Fruit fly (Drosophila melanogaster) whole organism, embryonic: ENCODE data around the gene CG3632.

ENCODE experiments used
- CG12299 ChIP-seq: fragments of 200-800 bp; sonication (Bioruptor generic); optimal IDR thresholded peaks from 2 replicates; lab custom pipeline; 2018; ENCODE audit warnings: missing biosample characterization, mild to moderate bottlenecking, missing genetic modification characterization
- CG12744 ChIP-seq: fragments of 200-800 bp; sonication (Bioruptor generic); optimal IDR thresholded peaks from 2 replicates; lab custom pipeline; 2016; ENCODE audit warnings: missing biosample characterization, missing genetic modification characterization
- CG12769 ChIP-seq: fragments of 200-800 bp; sonication (Bioruptor generic); optimal IDR thresholded peaks from 2 replicates; lab custom pipeline; 2019; ENCODE audit warnings: missing biosample characterization, mild to moderate bottlenecking, missing genetic modification characterization, moderate library complexity
- CG12942 ChIP-seq: fragments of 200-800 bp; sonication (Bioruptor generic); optimal IDR thresholded peaks from 3 replicates; lab custom pipeline; 2016; ENCODE audit warnings: missing biosample characterization, missing genetic modification characterization
- CG14860 ChIP-seq: fragments of 200-800 bp; sonication (Bioruptor generic); IDR thresholded peaks from 3 replicates; pipeline ENCODE4 v1.3.6; 2022; ENCODE audit warnings: missing biosample characterization, missing genetic modification characterization; ENCODE audit not compliant: partially characterized antibody
- CG14965 ChIP-seq: fragments of 200-800 bp; sonication (Bioruptor generic); optimal IDR thresholded peaks from 2 replicates; lab custom pipeline; 2016; ENCODE audit warnings: missing biosample characterization, missing genetic modification characterization, borderline replicate concordance
- CG15514 ChIP-seq: fragments of 200-800 bp; sonication (Bioruptor generic); optimal IDR thresholded peaks from 3 replicates; lab custom pipeline; 2017; ENCODE audit warnings: missing biosample characterization, missing genetic modification characterization, mild to moderate bottlenecking, moderate library complexity, missing genetic modification reagents
- CG16779 ChIP-seq: fragments of 200-800 bp; sonication (Bioruptor generic); IDR thresholded peaks from 2 replicates; pipeline ENCODE4 v1.3.6; 2022; ENCODE audit warnings: missing biosample characterization, missing genetic modification characterization
- CG16813 ChIP-seq: fragments of 200-800 bp; sonication (Bioruptor generic); IDR thresholded peaks from 3 replicates; pipeline ENCODE4 v1.3.6; 2022; ENCODE audit warnings: missing biosample characterization, missing genetic modification characterization; ENCODE audit not compliant: partially characterized antibody
- CG16815 ChIP-seq: fragments of 200-800 bp; sonication (Bioruptor generic); optimal IDR thresholded peaks from 3 replicates; lab custom pipeline; 2017; ENCODE audit warnings: missing biosample characterization, mild to moderate bottlenecking, missing genetic modification characterization
- CG17385 ChIP-seq: fragments of 200-800 bp; sonication (Bioruptor generic); optimal IDR thresholded peaks from 3 replicates; lab custom pipeline; 2018; ENCODE audit warnings: missing biosample characterization, mild to moderate bottlenecking, missing genetic modification characterization
- CG2120 ChIP-seq: fragments of 200-800 bp; sonication (Bioruptor generic); optimal IDR thresholded peaks from 3 replicates; lab custom pipeline; 2016; ENCODE audit warnings: missing biosample characterization, missing genetic modification characterization
- CG30431 ChIP-seq: fragments of 200-800 bp; sonication (Bioruptor generic); optimal IDR thresholded peaks from 2 replicates; lab custom pipeline; 2017; ENCODE audit warnings: missing biosample characterization, missing genetic modification characterization
- CG31441 ChIP-seq: fragments of 200-800 bp; sonication (Bioruptor generic); IDR thresholded peaks from 2 replicates; pipeline ENCODE4 v1.3.6; 2022; ENCODE audit warnings: missing biosample characterization, missing genetic modification characterization
- CG3163 ChIP-seq: fragments of 200-800 bp; sonication (Bioruptor generic); optimal IDR thresholded peaks from 3 replicates; lab custom pipeline; 2016; ENCODE audit warnings: missing biosample characterization, missing genetic modification characterization
- CG3407 ChIP-seq: fragments of 200-800 bp; sonication (Bioruptor generic); optimal IDR thresholded peaks from 2 replicates; lab custom pipeline; 2018; ENCODE audit warnings: missing biosample characterization, mild to moderate bottlenecking, missing genetic modification characterization
- CG4820 ChIP-seq: fragments of 200-800 bp; sonication (Bioruptor generic); optimal IDR thresholded peaks from 3 replicates; lab custom pipeline; 2016; ENCODE audit warnings: missing biosample characterization, missing genetic modification characterization
- CG7963 ChIP-seq: fragments of 200-800 bp; sonication (Bioruptor generic); IDR thresholded peaks from 3 replicates; pipeline ENCODE4 v1.3.6; 2022; ENCODE audit warnings: missing biosample characterization, missing genetic modification characterization; ENCODE audit not compliant: partially characterized antibody
- CG8388 ChIP-seq: fragments of 200-800 bp; sonication (Bioruptor generic); optimal IDR thresholded peaks from 2 replicates; lab custom pipeline; 2019; ENCODE audit warnings: missing biosample characterization, mild to moderate bottlenecking, missing genetic modification characterization, moderate library complexity
- CG8765 ChIP-seq: fragments of 200-800 bp; sonication (Bioruptor generic); IDR thresholded peaks from 2 replicates; pipeline ENCODE4 v1.3.6; 2022; ENCODE audit warnings: missing biosample characterization, missing genetic modification characterization
- CG8944 ChIP-seq: fragments of 200-800 bp; sonication (Bioruptor generic); optimal IDR thresholded peaks from 3 replicates; lab custom pipeline; 2016; ENCODE audit warnings: missing biosample characterization, missing genetic modification characterization
- CG9609 ChIP-seq: fragments of 200-800 bp; sonication (Bioruptor generic); optimal IDR thresholded peaks from 3 replicates; lab custom pipeline; 2016; ENCODE audit warnings: missing biosample characterization, missing genetic modification characterization
- E2f1 ChIP-seq: fragments of 200-800 bp; sonication (Bioruptor generic); IDR thresholded peaks from 2 replicates; pipeline ENCODE4 v1.3.6; 2022; ENCODE audit warnings: missing biosample characterization, missing genetic modification characterization
- ERR ChIP-seq: fragments of 200-800 bp; sonication (Bioruptor generic); optimal IDR thresholded peaks from 2 replicates; lab custom pipeline; 2016; ENCODE audit warnings: missing biosample characterization, missing genetic modification characterization
- H2.0 ChIP-seq: fragments of 200-800 bp; sonication (Bioruptor generic); IDR thresholded peaks from 2 replicates; pipeline ENCODE4 v1.3.6; 2022; ENCODE audit warnings: missing biosample characterization, missing genetic modification characterization
- HLH3B ChIP-seq: fragments of 200-800 bp; sonication (Bioruptor generic); IDR thresholded peaks from 2 replicates; pipeline ENCODE4 v1.3.6; 2022; ENCODE audit warnings: missing biosample characterization, missing genetic modification characterization
- Hand ChIP-seq: fragments of 200-800 bp; sonication (Bioruptor generic); optimal IDR thresholded peaks from 2 replicates; lab custom pipeline; 2017; ENCODE audit warnings: mild to moderate bottlenecking, missing biosample characterization, missing genetic modification reagents, missing genetic modification characterization
- Lim3 ChIP-seq: fragments of 200-800 bp; sonication (Bioruptor generic); IDR thresholded peaks from 2 replicates; pipeline ENCODE4 v1.3.6; 2022; ENCODE audit warnings: missing biosample characterization, missing genetic modification characterization
- Mes4 ChIP-seq: fragments of 200-800 bp; sonication (Bioruptor generic); optimal IDR thresholded peaks from 2 replicates; lab custom pipeline; 2016; ENCODE audit warnings: missing biosample characterization, missing genetic modification characterization
- NFAT ChIP-seq: fragments of 200-800 bp; sonication (Bioruptor generic); IDR thresholded peaks from 2 replicates; pipeline ENCODE4 v1.3.6; 2022; ENCODE audit warnings: missing biosample characterization, missing genetic modification characterization
- Sry-β ChIP-seq: fragments of 200-800 bp; sonication (Bioruptor generic); optimal IDR thresholded peaks from 2 replicates; lab custom pipeline; 2018; ENCODE audit warnings: missing biosample characterization, mild to moderate bottlenecking, missing genetic modification characterization, moderate library complexity
- Xrp1 ChIP-seq: fragments of 200-800 bp; sonication (Bioruptor generic); IDR thresholded peaks from 2 replicates; pipeline ENCODE4 v1.3.6; 2022; ENCODE audit warnings: missing biosample characterization, missing genetic modification characterization
- cad ChIP-seq: fragments of >200 bp; optimal IDR thresholded peaks from 2 replicates; lab custom pipeline; 2017; ENCODE audit warnings: missing biosample characterization, missing genetic modification characterization
- dpn ChIP-seq, 2 experiments: fragments of 200-800 bp; sonication (Bioruptor generic); optimal IDR thresholded peaks; 3 replicates each; lab custom pipeline; 2016; ENCODE audit warnings: missing biosample characterization in 2 of 2, missing genetic modification characterization in 2 of 2
- emc ChIP-seq: fragments of 200-800 bp; sonication (Bioruptor generic); optimal IDR thresholded peaks from 2 replicates; lab custom pipeline; 2016; ENCODE audit warnings: missing biosample characterization, missing genetic modification characterization
- esg ChIP-seq: fragments of 200-800 bp; sonication (Bioruptor generic); conservative IDR thresholded peaks from 2 replicates; pipeline ENCODE4 v1.3.6; 2022; ENCODE audit warnings: missing biosample characterization, missing genetic modification characterization
- eve ChIP-seq, 2 experiments: fragments of >200 bp; optimal IDR thresholded peaks; 2 replicates each; lab custom pipeline; 2017; ENCODE audit warnings: missing biosample characterization in 2 of 2, missing genetic modification characterization in 2 of 2
- ewg ChIP-seq: fragments of 200-800 bp; sonication (Bioruptor generic); optimal IDR thresholded peaks from 3 replicates; lab custom pipeline; 2017; ENCODE audit warnings: mild to moderate bottlenecking, missing biosample characterization, missing genetic modification reagents, missing genetic modification characterization
- gcm ChIP-seq: fragments of 200-800 bp; sonication (Bioruptor generic); optimal IDR thresholded peaks from 2 replicates; lab custom pipeline; 2019; ENCODE audit warnings: missing biosample characterization, mild to moderate bottlenecking, missing genetic modification characterization, moderate library complexity
- inv ChIP-seq: fragments of 200-800 bp; sonication (Bioruptor generic); IDR thresholded peaks from 2 replicates; pipeline ENCODE4 v1.3.6; 2022; ENCODE audit warnings: missing biosample characterization, missing genetic modification characterization; ENCODE audit not compliant: partially characterized antibody
- mam ChIP-seq: fragments of 200-800 bp; sonication (Bioruptor generic); optimal IDR thresholded peaks from 3 replicates; lab custom pipeline; 2016; ENCODE audit warnings: missing biosample characterization, missing genetic modification characterization
- oc ChIP-seq: fragments of 200-800 bp; sonication (Bioruptor generic); optimal IDR thresholded peaks from 2 replicates; lab custom pipeline; 2018; ENCODE audit warnings: missing biosample characterization, mild to moderate bottlenecking, missing genetic modification characterization, moderate library complexity
- slbo ChIP-seq: fragments of 200-800 bp; sonication (Bioruptor generic); IDR thresholded peaks from 2 replicates; pipeline ENCODE4 v1.3.6; 2022; ENCODE audit warnings: missing biosample characterization, missing genetic modification characterization
- so ChIP-seq: fragments of 200-800 bp; sonication (Bioruptor generic); IDR thresholded peaks from 3 replicates; pipeline ENCODE4 v1.3.6; 2022; ENCODE audit warnings: missing biosample characterization, missing genetic modification characterization
- sqz ChIP-seq: fragments of 200-800 bp; sonication (Bioruptor generic); optimal IDR thresholded peaks from 3 replicates; lab custom pipeline; 2018; ENCODE audit warnings: missing biosample characterization, mild to moderate bottlenecking, missing genetic modification characterization
- tgo ChIP-seq: fragments of 200-800 bp; sonication (Bioruptor generic); IDR thresholded peaks from 3 replicates; pipeline ENCODE4 v1.3.6; 2022; ENCODE audit warnings: missing biosample characterization, missing genetic modification characterization
- tll ChIP-seq, 2 experiments: fragments of 200-800 bp in 1 of 2; fragments of >200 bp in 1 of 2; sonication (Bioruptor generic) in 1 of 2; optimal IDR thresholded peaks; 2 replicates each; lab custom pipeline; 2017 to 2019; ENCODE audit warnings: missing biosample characterization in 2 of 2, missing genetic modification characterization in 2 of 2, mild to moderate bottlenecking in 1 of 2, moderate library complexity in 1 of 2
- tup ChIP-seq: fragments of 200-800 bp; sonication (Bioruptor generic); optimal IDR thresholded peaks from 2 replicates; lab custom pipeline; 2016; ENCODE audit warnings: missing biosample characterization, mild to moderate bottlenecking, missing genetic modification characterization, moderate library complexity
- wek ChIP-seq: fragments of 200-800 bp; sonication (Bioruptor generic); optimal IDR thresholded peaks from 3 replicates; lab custom pipeline; 2018; ENCODE audit warnings: missing biosample characterization, mild to moderate bottlenecking, missing genetic modification characterization, moderate library complexity

The CG3632 gene

dm6 chrX:16279340-16279941, 17.0 kb upstream of the CG3632 start (continued):
- TF ChIP-seq wek (GFP tag; lab: Kevin White, UChicago) (peak; percentile 48), ERR (GFP tag; lab: Kevin White, UChicago) (peak; percentile 86), CG12299 (tag; lab: Kevin White, UChicago) (peak; percentile 23), Lim3 (peak; percentile 58; the same call in 1 of the 2 replicates), CG7963 (GFP tag; lab: Robert Waterston, UW) (no peak), CG8388 (peak; percentile 59), CG12769 (tag; lab: Kevin White, UChicago) (peak; percentile 89), sqz (GFP tag; lab: Kevin White, UChicago) (no peak), tll (GFP tag; optimal IDR thresholded peaks at IDR 0.05; lab: Kevin White, UChicago) (no peak), Sry-β (GFP tag; lab: Kevin White, UChicago) (no peak), CG12942 (GFP tag; lab: Kevin White, UChicago) (peak; percentile 65), CG3407 (GFP tag; lab: Kevin White, UChicago) (peak; percentile 61), Mes4 (peak; percentile 42), CG16813 (GFP tag; lab: Robert Waterston, UW) (peak; percentile 56; the same call in 2 of the 3 replicates), tgo (GFP tag; lab: Robert Waterston, UW) (peak; percentile 84), CG16779 (GFP tag; lab: Robert Waterston, UW) (peak; percentile 23; the same call in 1 of the 2 replicates), oc (tag; lab: Kevin White, UChicago) (peak; percentile 61), CG16815 (GFP tag; lab: Kevin White, UChicago) (peak; percentile 82), CG15514 (GFP tag; lab: Kevin White, UChicago) (peak; percentile 50), CG9609 (GFP tag; lab: Kevin White, UChicago) (peak; percentile 81), inv (GFP tag; lab: Robert Waterston, UW) (0 out of 2 replicates have a peak, but pooled peaks have one; percentile 36), CG12744 (GFP tag; lab: Kevin White, UChicago) (peak; percentile 18), dpn (GFP tag; optimal IDR thresholded peaks at IDR 0.05; lab: Kevin White, UChicago) (peak; percentile 82 to 94), H2.0 (peak; percentile 89), gcm (peak; percentile 42), CG14860 (GFP tag; lab: Robert Waterston, UW) (no peak), esg (GFP tag; lab: Robert Waterston, UW) (peak; percentile 90), NFAT (peak; percentile 80), ewg (GFP tag; lab: Kevin White, UChicago) (peak; percentile 66), eve (GFP tag; optimal IDR thresholded peaks at IDR 0.05; lab: Kevin White, UChicago) (peak in 1 of 2 experiments; percentile 84), CG17385 (GFP tag; lab: Kevin White, UChicago) (peak; percentile 59), CG2120 (GFP tag; lab: Kevin White, UChicago) (peak; percentile 83), CG30431 (peak; percentile 69), CG31441 (GFP tag; lab: Robert Waterston, UW) (peak; percentile 49), CG8944 (GFP tag; lab: Kevin White, UChicago) (peak; percentile 86), CG8765 (peak; percentile 70), so (GFP tag; lab: Robert Waterston, UW) (peak; percentile 75), CG3163 (GFP tag; lab: Kevin White, UChicago) (no peak), slbo (GFP tag; lab: Robert Waterston, UW) (peak; percentile 94), tup (GFP tag; lab: Kevin White, UChicago) (peak; percentile 44), mam (peak; percentile 96), emc (peak; percentile 31), E2f1 (GFP tag; lab: Robert Waterston, UW) (peak; percentile 85), Xrp1 (GFP tag; lab: Robert Waterston, UW) (peak; percentile 89), Hand (GFP tag; lab: Kevin White, UChicago) (no peak), cad (GFP tag; lab: Kevin White, UChicago) (no peak), CG4820 (GFP tag; lab: Kevin White, UChicago) (peak; percentile 79), HLH3B (GFP tag; lab: Robert Waterston, UW) (peak; percentile 90), CG14965 (GFP tag; lab: Kevin White, UChicago) (peak; percentile 19)
